Fruit fly (Drosophila melanogaster): ENCODE measurements around the gene CG3982.

The CG3982 gene

DNA sequence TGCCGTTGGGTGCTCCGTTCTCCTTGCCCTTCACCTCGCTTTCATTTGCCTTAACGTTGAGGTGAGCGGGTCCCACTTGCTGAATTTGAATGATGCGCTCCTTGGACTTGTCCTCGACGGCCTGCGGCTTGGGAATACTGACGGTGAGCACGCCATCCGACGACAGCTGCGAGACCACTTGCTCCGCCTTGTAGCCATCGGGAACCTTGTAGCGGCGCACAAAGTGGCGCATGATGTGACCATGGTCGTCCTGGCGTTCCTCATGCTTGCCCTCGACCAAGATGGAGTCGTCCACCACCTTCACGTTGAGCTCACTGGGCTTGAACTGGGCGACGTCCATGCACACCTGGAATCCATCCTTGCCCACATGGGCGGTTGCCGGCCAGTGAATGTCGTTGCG lies 40.6 kb downstream of the CG3982 start:
- TF ChIP-seq insv (optimal IDR thresholded peaks at IDR 0.05) (no peak), ttk (optimal IDR thresholded peaks at IDR 0.05) (no peak), Sin3A (optimal IDR thresholded peaks at IDR 0.05) (no peak), h (optimal IDR thresholded peaks at IDR 0.05) (no peak), psq (optimal IDR thresholded peaks at IDR 0.05) (no peak), Myc (optimal IDR thresholded peaks at IDR 0.05) (no peak)

dm6 chr3L:9375130-9375529 lies 42.1 kb downstream of the CG3982 start, which contains the start of gene CG4461:
CG4461 (plus strand) TSS chr3L:9375430.
- TF ChIP-seq ttk (optimal IDR thresholded peaks at IDR 0.05) = no peak
- TF ChIP-seq Sin3A (optimal IDR thresholded peaks at IDR 0.05) = no peak
- no peak for TF ChIP-seq psq (optimal IDR thresholded peaks at IDR 0.05)

dm6 chr3L:9373374-9374004 lies 43.7 kb downstream of the CG3982 start:
- TF ChIP-seq h (optimal IDR thresholded peaks at IDR 0.05) (no peak), Sin3A (optimal IDR thresholded peaks at IDR 0.05) (no peak), Myc (optimal IDR thresholded peaks at IDR 0.05) (no peak), psq (optimal IDR thresholded peaks at IDR 0.05) (no peak), insv (optimal IDR thresholded peaks at IDR 0.05) (no peak), ttk (optimal IDR thresholded peaks at IDR 0.05) (no peak)

- TF ChIP-seq Sin3A (optimal IDR thresholded peaks at IDR 0.05) (no peak), h (optimal IDR thresholded peaks at IDR 0.05) (no peak), ttk (optimal IDR thresholded peaks at IDR 0.05) (no peak), insv (optimal IDR thresholded peaks at IDR 0.05) (no peak), Myc (optimal IDR thresholded peaks at IDR 0.05) (no peak), psq (optimal IDR thresholded peaks at IDR 0.05) (no peak)
Observed at dm6 chr3L:9372278-9372975, 44.8 kb downstream of the CG3982 start, which contains the start of the genes Hsp67Bc, CG4456 and Hsp22. Hsp67Bc (minus strand) TSS chr3L:9372497. CG4456 (plus strand) TSS chr3L:9372722. Hsp22 (plus strand) TSS chr3L:9372931.

DNA sequence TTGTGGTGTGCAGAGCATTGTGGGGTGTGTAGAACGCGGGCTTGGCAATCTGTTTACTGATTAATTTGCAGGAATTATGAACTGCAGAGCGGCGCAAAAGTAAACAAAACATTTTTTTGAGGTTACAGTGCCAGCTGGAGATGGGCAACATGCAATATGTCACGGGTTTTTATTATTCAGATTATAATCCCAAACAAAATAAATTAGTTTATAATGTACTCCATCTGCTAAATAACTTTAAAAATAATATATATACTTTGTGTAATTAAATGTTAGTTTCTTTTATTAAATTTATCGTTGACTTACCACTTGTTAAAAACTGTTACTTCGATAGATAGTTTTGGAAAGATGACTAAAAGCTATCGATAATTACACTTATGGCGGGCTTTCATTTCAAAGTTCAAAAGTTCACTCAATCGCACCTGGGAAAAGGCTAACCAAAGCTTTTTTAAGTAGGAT lies 46.3 kb downstream of the CG3982 start, which contains the start of gene Fdx1:
Gene Fdx1 (minus strand): TSS at position 332 of the 459 bp plus-strand sequence.
- TF ChIP-seq insv (optimal IDR thresholded peaks at IDR 0.05) (no peak), h (optimal IDR thresholded peaks at IDR 0.05) (no peak), ttk (optimal IDR thresholded peaks at IDR 0.05) (no peak), Sin3A (optimal IDR thresholded peaks at IDR 0.05) (no peak), psq (optimal IDR thresholded peaks at IDR 0.05) (no peak), Myc (optimal IDR thresholded peaks at IDR 0.05) (no peak)

DNA sequence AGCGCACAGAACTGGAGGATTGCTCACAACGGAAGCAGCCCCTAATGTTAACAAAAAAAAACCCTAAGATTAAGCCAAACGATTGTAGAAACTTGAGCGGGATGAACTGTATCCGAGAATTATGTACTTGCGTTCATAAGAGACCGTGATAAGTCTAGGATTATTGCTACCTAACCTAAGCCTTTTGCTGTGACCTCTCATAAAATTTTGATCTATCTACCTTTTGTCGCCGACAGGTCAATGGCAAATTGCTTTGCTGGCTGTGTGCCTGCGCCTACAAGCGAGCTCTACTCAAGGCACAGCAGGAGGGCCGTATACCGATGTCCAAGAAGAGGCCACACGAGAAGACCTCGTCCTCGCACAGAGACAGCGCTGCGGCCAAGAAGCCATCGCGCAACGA lies 48.5 kb downstream of the CG3982 start:
- no peak for TF ChIP-seq Sin3A (optimal IDR thresholded peaks at IDR 0.05)
- TF ChIP-seq ttk (optimal IDR thresholded peaks at IDR 0.05) = no peak
- no peak for TF ChIP-seq h (optimal IDR thresholded peaks at IDR 0.05)
- TF ChIP-seq Myc (optimal IDR thresholded peaks at IDR 0.05) = no peak
- no peak for TF ChIP-seq insv (optimal IDR thresholded peaks at IDR 0.05)
- TF ChIP-seq psq (optimal IDR thresholded peaks at IDR 0.05) = no peak

- TF ChIP-seq insv (optimal IDR thresholded peaks at IDR 0.05) (no peak), psq (optimal IDR thresholded peaks at IDR 0.05) (no peak), Sin3A (optimal IDR thresholded peaks at IDR 0.05) (no peak), h (optimal IDR thresholded peaks at IDR 0.05) (no peak), Myc (optimal IDR thresholded peaks at IDR 0.05) (no peak), ttk (optimal IDR thresholded peaks at IDR 0.05) (no peak)
Observed at dm6 chr3L:9367431-9367867, 49.7 kb downstream of the CG3982 start.

dm6 chr3L:9366850-9367430 lies 50.2 kb downstream of the CG3982 start, which contains the start of the genes Klp67A and CG4452:
Klp67A (minus strand) TSS chr3L:9367046.
CG4452 (plus strand) TSS chr3L:9367377.
- TF ChIP-seq psq (optimal IDR thresholded peaks at IDR 0.05) = peak; percentile 70
- TF ChIP-seq ttk (optimal IDR thresholded peaks at IDR 0.05) = no peak

Measured in Kc167 (cell line).